Fruit fly (Drosophila melanogaster) whole organism, embryonic: ENCODE data around the gene p24-2.

Experiments used
- Blimp-1 ChIP-seq: fragments of 200-800 bp; sonication (Bioruptor generic); optimal IDR thresholded peaks from 3 replicates; lab custom pipeline; 2018; ENCODE audit warnings: missing biosample characterization, missing genetic modification characterization, mild to moderate bottlenecking, moderate library complexity, missing genetic modification reagents
- BtbVII ChIP-seq: fragments of 200-800 bp; sonication (Bioruptor generic); optimal IDR thresholded peaks from 3 replicates; lab custom pipeline; 2017; ENCODE audit warnings: missing biosample characterization, mild to moderate bottlenecking, missing genetic modification characterization
- CG10366 ChIP-seq: fragments of 200-800 bp; sonication (Bioruptor generic); IDR thresholded peaks from 2 replicates; pipeline ENCODE4 v1.3.6; 2022; ENCODE audit warnings: missing biosample characterization, missing genetic modification characterization
- CG11247 ChIP-seq: fragments of 200-800 bp; sonication (Bioruptor generic); IDR thresholded peaks from 2 replicates; pipeline ENCODE4 v1.3.6; 2022; ENCODE audit warnings: missing biosample characterization, missing genetic modification characterization
- CG12769 ChIP-seq: fragments of 200-800 bp; sonication (Bioruptor generic); optimal IDR thresholded peaks from 2 replicates; lab custom pipeline; 2019; ENCODE audit warnings: missing biosample characterization, mild to moderate bottlenecking, missing genetic modification characterization, moderate library complexity
- CG17186 ChIP-seq: fragments of 200-800 bp; sonication (Bioruptor generic); optimal IDR thresholded peaks from 3 replicates; lab custom pipeline; 2017; ENCODE audit warnings: missing biosample characterization, missing genetic modification reagents, missing genetic modification characterization
- CG18599 ChIP-seq: fragments of 200-800 bp; sonication (Bioruptor generic); optimal IDR thresholded peaks from 3 replicates; lab custom pipeline; 2017; ENCODE audit warnings: missing biosample characterization, missing genetic modification characterization, mild to moderate bottlenecking, moderate library complexity, missing genetic modification reagents
- CG18619 ChIP-seq: fragments of 200-800 bp; sonication (Bioruptor generic); optimal IDR thresholded peaks from 3 replicates; lab custom pipeline; 2017; ENCODE audit warnings: missing biosample characterization, mild to moderate bottlenecking, missing genetic modification characterization
- CG32532 ChIP-seq: fragments of 200-800 bp; sonication (Bioruptor generic); IDR thresholded peaks from 2 replicates; pipeline ENCODE4 v1.3.6; 2022; ENCODE audit warnings: missing biosample characterization, missing genetic modification characterization
- CG32767 ChIP-seq: fragments of 200-800 bp; sonication (Bioruptor generic); IDR thresholded peaks from 2 replicates; pipeline ENCODE4 v1.3.6; 2022; ENCODE audit warnings: missing biosample characterization, missing genetic modification characterization
- CG6175 ChIP-seq: fragments of 200-800 bp; sonication (Bioruptor generic); IDR thresholded peaks from 3 replicates; pipeline ENCODE4 v1.3.6; 2022; ENCODE audit warnings: missing biosample characterization, missing genetic modification characterization
- CG7372 ChIP-seq: fragments of 200-800 bp; sonication (Bioruptor generic); IDR thresholded peaks from 2 replicates; pipeline ENCODE4 v1.3.6; 2022; ENCODE audit warnings: missing biosample characterization, missing genetic modification characterization
- CG7928 ChIP-seq: fragments of 200-800 bp; sonication (Bioruptor generic); optimal IDR thresholded peaks from 2 replicates; lab custom pipeline; 2017; ENCODE audit warnings: missing biosample characterization, mild to moderate bottlenecking, missing genetic modification characterization
- CG8290 ChIP-seq, 3 experiments: fragments of 200-800 bp; sonication (Bioruptor generic); optimal IDR thresholded peaks; 2 replicates each; lab custom pipeline; 2016 to 2019; ENCODE audit warnings: missing biosample characterization in 3 of 3, missing genetic modification characterization in 3 of 3, mild to moderate bottlenecking in 2 of 3, moderate library complexity in 1 of 3
- CG9932 ChIP-seq: fragments of 200-800 bp; sonication (Bioruptor generic); IDR thresholded peaks from 2 replicates; pipeline ENCODE4 v1.3.6; 2022; ENCODE audit warnings: missing biosample characterization, missing genetic modification characterization
- Hmr ChIP-seq: fragments of 200-800 bp; sonication (Bioruptor generic); optimal IDR thresholded peaks from 3 replicates; lab custom pipeline; 2017; ENCODE audit warnings: mild to moderate bottlenecking, missing biosample characterization, missing genetic modification reagents, missing genetic modification characterization
- Med ChIP-seq: fragments of 200-800 bp; sonication (Bioruptor generic); peaks from one replicate; lab custom pipeline; 2016; ENCODE audit warnings: missing biosample characterization, missing genetic modification characterization, mild to moderate bottlenecking, inconsistent platforms, moderate library complexity
- Nf-YC ChIP-seq: fragments of 200-800 bp; optimal IDR thresholded peaks from 3 replicates; lab custom pipeline; 2019; ENCODE audit warnings: missing biosample characterization, mild to moderate bottlenecking, missing genetic modification characterization, moderate library complexity
- Opbp ChIP-seq: fragments of 200-800 bp; sonication (Bioruptor generic); IDR thresholded peaks from 3 replicates; pipeline ENCODE4 v1.3.6; 2022; ENCODE audit warnings: missing biosample characterization, missing genetic modification characterization; ENCODE audit not compliant: partially characterized antibody
- Optix ChIP-seq: fragments of 200-800 bp; sonication (Bioruptor generic); IDR thresholded peaks from 3 replicates; pipeline ENCODE4 v1.3.6; 2022; ENCODE audit warnings: missing biosample characterization, missing genetic modification characterization
- Scr ChIP-seq: fragments of 200-800 bp; sonication (Bioruptor generic); IDR thresholded peaks from 2 replicates; pipeline ENCODE4 v1.3.6; 2022; ENCODE audit warnings: missing biosample characterization, missing genetic modification characterization; ENCODE audit not compliant: partially characterized antibody
- ato ChIP-seq: fragments of 200-800 bp; sonication (Bioruptor generic); IDR thresholded peaks from 2 replicates; pipeline ENCODE4 v1.3.6; 2022; ENCODE audit warnings: missing biosample characterization, missing genetic modification characterization; ENCODE audit not compliant: partially characterized antibody
- bbx ChIP-seq: fragments of 200-800 bp; sonication (Bioruptor generic); IDR thresholded peaks from 2 replicates; pipeline ENCODE4 v1.3.6; 2022; ENCODE audit warnings: missing biosample characterization, missing genetic modification characterization; ENCODE audit not compliant: partially characterized antibody
- cato ChIP-seq: fragments of 200-800 bp; sonication (Bioruptor generic); optimal IDR thresholded peaks from 2 replicates; lab custom pipeline; 2016; ENCODE audit warnings: missing biosample characterization, missing genetic modification characterization, borderline replicate concordance
- chif ChIP-seq, 2 experiments: fragments of 200-800 bp; sonication (Bioruptor generic); optimal IDR thresholded peaks; 3 replicates each; lab custom pipeline; 2016; ENCODE audit warnings: missing biosample characterization in 2 of 2, missing genetic modification characterization in 2 of 2
- dan ChIP-seq: fragments of 200-800 bp; sonication (Bioruptor generic); IDR thresholded peaks from 2 replicates; pipeline ENCODE4 v1.3.6; 2022; ENCODE audit warnings: missing biosample characterization, missing genetic modification characterization
- esg ChIP-seq: fragments of 200-800 bp; sonication (Bioruptor generic); conservative IDR thresholded peaks from 2 replicates; pipeline ENCODE4 v1.3.6; 2022; ENCODE audit warnings: missing biosample characterization, missing genetic modification characterization
- eve ChIP-seq, 2 experiments: fragments of >200 bp; optimal IDR thresholded peaks; 2 replicates each; lab custom pipeline; 2017; ENCODE audit warnings: missing biosample characterization in 2 of 2, missing genetic modification characterization in 2 of 2
- fd102C ChIP-seq: fragments of 200-800 bp; sonication (Bioruptor generic); optimal IDR thresholded peaks from 2 replicates; lab custom pipeline; 2018; ENCODE audit warnings: missing biosample characterization, mild to moderate bottlenecking, missing genetic modification characterization, moderate library complexity
- fd64A ChIP-seq: fragments of 200-800 bp; sonication (Bioruptor generic); optimal IDR thresholded peaks from 3 replicates; lab custom pipeline; 2018; ENCODE audit warnings: missing biosample characterization, mild to moderate bottlenecking, missing genetic modification characterization
- gce ChIP-seq: fragments of 200-800 bp; sonication (Bioruptor generic); IDR thresholded peaks from 3 replicates; pipeline ENCODE4 v1.3.6; 2022; ENCODE audit warnings: missing biosample characterization, missing genetic modification characterization
- grn ChIP-seq: fragments of 200-800 bp; sonication (Bioruptor generic); optimal IDR thresholded peaks from 3 replicates; lab custom pipeline; 2017; ENCODE audit warnings: missing biosample characterization, missing genetic modification characterization
- insv ChIP-seq, 2 experiments: fragments of 200-800 bp; sonication (Bioruptor generic); optimal IDR thresholded peaks; 3 replicates each; lab custom pipeline; 2016 to 2018; ENCODE audit warnings: missing biosample characterization in 2 of 2, missing genetic modification characterization in 2 of 2
- jigr1 ChIP-seq: fragments of 200-800 bp; sonication (Bioruptor generic); IDR thresholded peaks from 3 replicates; pipeline ENCODE4 v1.3.6; 2022; ENCODE audit warnings: missing biosample characterization, missing genetic modification characterization
- kah ChIP-seq: fragments of 200-800 bp; sonication (Bioruptor generic); optimal IDR thresholded peaks from 2 replicates; lab custom pipeline; 2018; ENCODE audit warnings: missing biosample characterization, mild to moderate bottlenecking, missing genetic modification characterization
- kni ChIP-seq: fragments of 200-800 bp; sonication (Bioruptor generic); optimal IDR thresholded peaks from 3 replicates; lab custom pipeline; 2017; ENCODE audit warnings: mild to moderate bottlenecking, missing biosample characterization, missing genetic modification reagents, missing genetic modification characterization
- lab ChIP-seq: fragments of 200-800 bp; sonication (Bioruptor generic); optimal IDR thresholded peaks from 3 replicates; lab custom pipeline; 2017; ENCODE audit warnings: missing biosample characterization, missing genetic modification characterization, mild to moderate bottlenecking, moderate library complexity, missing genetic modification reagents
- nerfin-1 ChIP-seq: fragments of 200-800 bp; sonication (Bioruptor generic); optimal IDR thresholded peaks from 3 replicates; lab custom pipeline; 2019; ENCODE audit warnings: missing biosample characterization, mild to moderate bottlenecking, missing genetic modification characterization, moderate library complexity
- prd ChIP-seq, 3 experiments: fragments of >200 bp in 2 of 3; fragments of 200-800 bp in 1 of 3; sonication (Bioruptor generic) in 1 of 3; optimal IDR thresholded peaks in 2 of 3; IDR thresholded peaks in 1 of 3; 2 replicates in 2 of 3; 3 replicates in 1 of 3; pipeline versions ENCODE4 v1.3.6 to Lab custom; 2017 to 2022; ENCODE audit warnings: missing biosample characterization in 1 of 3, missing genetic modification characterization in 1 of 3
- pum ChIP-seq: fragments of 200-800 bp; sonication (Bioruptor generic); optimal IDR thresholded peaks from 2 replicates; lab custom pipeline; 2016; ENCODE audit warnings: missing biosample characterization, missing genetic modification characterization
- repo ChIP-seq: fragments of 200-800 bp; sonication (Bioruptor generic); optimal IDR thresholded peaks from 2 replicates; lab custom pipeline; 2016; ENCODE audit warnings: missing biosample characterization, missing genetic modification characterization

Gene p24-2

dm6 chr3R:9704183-9705007 lies 11.8 kb upstream of the p24-2 start (continued):
- TF ChIP-seq grn (GFP tag; lab: Kevin White, UChicago) (peak; percentile 98), kah (GFP tag; lab: Kevin White, UChicago) (peak; percentile 62), esg (GFP tag; lab: Robert Waterston, UW) (no peak), eve (GFP tag; optimal IDR thresholded peaks at IDR 0.05; lab: Kevin White, UChicago) (no peak), pum (GFP tag; lab: Kevin White, UChicago) (no peak), CG6175 (GFP tag; lab: Robert Waterston, UW) (no peak), jigr1 (no peak), Scr (GFP tag; lab: Robert Waterston, UW) (no peak), CG32767 (GFP tag; lab: Robert Waterston, UW) (no peak), CG17186 (GFP tag; lab: Kevin White, UChicago) (no peak), nerfin-1 (tag; lab: Kevin White, UChicago) (no peak), BtbVII (GFP tag; lab: Kevin White, UChicago) (peak; percentile 5), insv (GFP tag; optimal IDR thresholded peaks at IDR 0.05; lab: Kevin White, UChicago) (no peak), bbx (GFP tag; lab: Robert Waterston, UW) (no peak), Opbp (GFP tag; lab: Robert Waterston, UW) (no peak), CG8290 (GFP tag; optimal IDR thresholded peaks at IDR 0.05; lab: Kevin White, UChicago) (no peak), CG8290 (tag; optimal IDR thresholded peaks at IDR 0.05; lab: Kevin White, UChicago) (peak in 1 of 2 experiments; percentile 62), chif (GFP tag; optimal IDR thresholded peaks at IDR 0.05; lab: Kevin White, UChicago) (no peak), prd (optimal IDR thresholded peaks at IDR 0.05; lab: Kevin White, UChicago) (no peak), prd (GFP tag; IDR thresholded peaks at IDR 0.05; lab: Robert Waterston, UW) (no peak), kni (peak; percentile 79), cato (GFP tag; lab: Kevin White, UChicago) (no peak), CG18619 (GFP tag; lab: Kevin White, UChicago) (peak; percentile 15), Hmr (GFP tag; lab: Kevin White, UChicago) (peak; percentile 66), CG7928 (GFP tag; lab: Kevin White, UChicago) (no peak), Nf-YC (tag; lab: Kevin White, UChicago) (no peak), lab (GFP tag; lab: Kevin White, UChicago) (peak; percentile 92)
- TF ChIP-seq, all 482 proteins: peak for 47

dm6 chr3R:9703273-9703672 lies 10.7 kb upstream of the p24-2 start:
- TF ChIP-seq CG9932 (GFP tag; lab: Robert Waterston, UW), result no peak
- TF ChIP-seq CG18599 (GFP tag; lab: Kevin White, UChicago), result no peak
- TF ChIP-seq Med, result no peak
- TF ChIP-seq gce (GFP tag; lab: Robert Waterston, UW), result no peak
- no peak for TF ChIP-seq ato (GFP tag; lab: Robert Waterston, UW)
- TF ChIP-seq Blimp-1 (GFP tag; lab: Kevin White, UChicago), result peak; percentile 75
- peak; percentile 9 for TF ChIP-seq CG12769 (tag; lab: Kevin White, UChicago)
- no peak for TF ChIP-seq fd102C (GFP tag; lab: Kevin White, UChicago)
- TF ChIP-seq repo (GFP tag; lab: Kevin White, UChicago), result no peak
- no peak for TF ChIP-seq CG7372
- no peak for TF ChIP-seq fd64A (GFP tag; lab: Kevin White, UChicago)
- no peak for TF ChIP-seq CG11247 (GFP tag; lab: Robert Waterston, UW)
- TF ChIP-seq CG32532 (GFP tag; lab: Robert Waterston, UW), result no peak
- TF ChIP-seq Optix (GFP tag; lab: Robert Waterston, UW), result no peak
- TF ChIP-seq CG10366, result no peak
- TF ChIP-seq dan (GFP tag; lab: Robert Waterston, UW), result no peak
- TF ChIP-seq, all 482 proteins: peak for 2
